Worm (Caenorhabditis elegans): ENCODE measurements around the gene wrt-7.

ce11 chrV:15327745-15328447 lies 9.4 kb downstream of the wrt-7 start, which contains the start of gene ZK1037.6:
- no peak for TF ChIP-seq ama-1 (optimal IDR thresholded peaks at IDR 0.05)
- TF ChIP-seq ama-1 (GFP tag; optimal IDR thresholded peaks at IDR 0.05) = no peak
- TF ChIP-seq dpl-1 (GFP tag; optimal IDR thresholded peaks at IDR 0.05) = no peak
- no peak for TF ChIP-seq snpc-4 (GFP tag; optimal IDR thresholded peaks at IDR 0.05)
- no peak for TF ChIP-seq snpc-4 (tag; optimal IDR thresholded peaks at IDR 0.05)
- TF ChIP-seq aptf-3 (GFP tag; IDR thresholded peaks at IDR 0.05) = no peak
- TF ChIP-seq lin-35 (GFP tag; optimal IDR thresholded peaks at IDR 0.05) = no peak
- no peak for TF ChIP-seq pha-4 (tag; optimal IDR thresholded peaks at IDR 0.05)
- no peak for TF ChIP-seq repo-1 (tag; optimal IDR thresholded peaks at IDR 0.05)
- TF ChIP-seq madf-6 (GFP tag; IDR thresholded peaks at IDR 0.05) = no peak
